Worm (Caenorhabditis elegans): ENCODE measurements around the gene scd-2.

Gene scd-2

DNA sequence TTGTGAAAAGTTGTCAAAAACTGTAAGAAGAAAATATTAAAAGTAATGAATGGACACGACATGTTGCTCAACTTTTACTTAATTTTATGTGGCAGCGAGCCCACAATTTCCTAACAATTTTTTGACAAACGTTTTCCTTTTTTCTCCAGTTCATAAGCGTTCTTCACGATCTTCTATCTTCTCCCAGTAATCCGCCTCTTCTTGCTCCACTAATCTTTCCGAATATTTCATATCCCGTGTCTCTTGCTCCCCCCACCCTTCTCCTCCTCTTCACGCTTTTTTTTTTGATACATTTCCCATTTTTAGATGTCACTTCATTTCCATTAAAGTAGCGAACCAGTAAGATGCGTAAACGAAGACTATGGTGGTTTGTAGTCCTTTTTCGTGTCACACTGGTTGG, at the start of gene scd-2:
Gene scd-2, plus strand, starts transcription at position 301 of the 400 bp plus-strand sequence.
- no peak for TF ChIP-seq dmd-4 (tag; optimal IDR thresholded peaks at IDR 0.05; ENCODE audit: borderline replicate concordance)
- TF ChIP-seq nfya-1 (tag; optimal IDR thresholded peaks at IDR 0.05), result no peak
- TF ChIP-seq gmeb-2 (tag; optimal IDR thresholded peaks at IDR 0.05), result no peak
- TF ChIP-seq tbx-7 (tag; optimal IDR thresholded peaks at IDR 0.05), result no peak
- no peak for TF ChIP-seq C08G9.2 (tag; optimal IDR thresholded peaks at IDR 0.05)
- no peak for TF ChIP-seq ceh-34 (tag; optimal IDR thresholded peaks at IDR 0.05)
- TF ChIP-seq ttx-3 (tag; optimal IDR thresholded peaks at IDR 0.05), result no peak
- TF ChIP-seq elt-2 (tag; optimal IDR thresholded peaks at IDR 0.05), result no peak
- no peak for TF ChIP-seq T23F11.4 (GFP tag; optimal IDR thresholded peaks at IDR 0.05)
- no peak for TF ChIP-seq hlh-13 (GFP tag; optimal IDR thresholded peaks at IDR 0.05)
- TF ChIP-seq fax-1 (tag; optimal IDR thresholded peaks at IDR 0.05), result no peak

ce11 chrV:6590283-6590682, 42.7 kb upstream of the scd-2 start, which contains the start of gene ZK1055.2:
Gene ZK1055.2, plus strand, starts transcription at chrV:6590583.
- TF ChIP-seq ceh-9 (tag; optimal IDR thresholded peaks at IDR 0.05) (no peak), pha-4 (tag; optimal IDR thresholded peaks at IDR 0.05) (no peak), F13H6.1 (tag; optimal IDR thresholded peaks at IDR 0.05) (no peak), ceh-6 (GFP tag; optimal IDR thresholded peaks at IDR 0.05) (no peak), ahr-1 (tag; optimal IDR thresholded peaks at IDR 0.05) (no peak), pax-1 (tag; optimal IDR thresholded peaks at IDR 0.05) (no peak), sdc-2 (tag; optimal IDR thresholded peaks at IDR 0.05) (no peak), ceh-2 (tag; optimal IDR thresholded peaks at IDR 0.05) (no peak)

ce11 chrV:6593700-6594244, 39.3 kb upstream of the scd-2 start, which contains the start of gene hcp-1:
Gene hcp-1, plus strand, starts transcription at chrV:6594194.
- no peak for TF ChIP-seq nhr-11 (tag; optimal IDR thresholded peaks at IDR 0.05)
- TF ChIP-seq ceh-19 (GFP tag; optimal IDR thresholded peaks at IDR 0.05), result no peak
- TF ChIP-seq unc-42 (tag; optimal IDR thresholded peaks at IDR 0.05), result no peak
- TF ChIP-seq fkh-6 (tag; optimal IDR thresholded peaks at IDR 0.05), result no peak
- no peak for TF ChIP-seq sox-2 (GFP tag; IDR thresholded peaks at IDR 0.05)
- TF ChIP-seq K02D7.2 (tag; optimal IDR thresholded peaks at IDR 0.05), result no peak
- no peak for TF ChIP-seq odd-2 (tag; optimal IDR thresholded peaks at IDR 0.05)
- no peak for TF ChIP-seq ets-4 (tag; optimal IDR thresholded peaks at IDR 0.05)
- no peak for TF ChIP-seq pha-4 (tag; optimal IDR thresholded peaks at IDR 0.05)
- no peak for TF ChIP-seq ceh-18 (tag; optimal IDR thresholded peaks at IDR 0.05)
- no peak for TF ChIP-seq pax-1 (tag; optimal IDR thresholded peaks at IDR 0.05)
- TF ChIP-seq ceh-6 (GFP tag; optimal IDR thresholded peaks at IDR 0.05), result no peak
- no peak for TF ChIP-seq Y22D7AL.16 (tag; optimal IDR thresholded peaks at IDR 0.05)
- no peak for TF ChIP-seq tbx-7 (tag; optimal IDR thresholded peaks at IDR 0.05)
- TF ChIP-seq nfya-1 (tag; optimal IDR thresholded peaks at IDR 0.05), result no peak
- no peak for TF ChIP-seq dmd-4 (tag; optimal IDR thresholded peaks at IDR 0.05; ENCODE audit: borderline replicate concordance)
- TF ChIP-seq che-1 (tag; optimal IDR thresholded peaks at IDR 0.05), result no peak

DNA sequence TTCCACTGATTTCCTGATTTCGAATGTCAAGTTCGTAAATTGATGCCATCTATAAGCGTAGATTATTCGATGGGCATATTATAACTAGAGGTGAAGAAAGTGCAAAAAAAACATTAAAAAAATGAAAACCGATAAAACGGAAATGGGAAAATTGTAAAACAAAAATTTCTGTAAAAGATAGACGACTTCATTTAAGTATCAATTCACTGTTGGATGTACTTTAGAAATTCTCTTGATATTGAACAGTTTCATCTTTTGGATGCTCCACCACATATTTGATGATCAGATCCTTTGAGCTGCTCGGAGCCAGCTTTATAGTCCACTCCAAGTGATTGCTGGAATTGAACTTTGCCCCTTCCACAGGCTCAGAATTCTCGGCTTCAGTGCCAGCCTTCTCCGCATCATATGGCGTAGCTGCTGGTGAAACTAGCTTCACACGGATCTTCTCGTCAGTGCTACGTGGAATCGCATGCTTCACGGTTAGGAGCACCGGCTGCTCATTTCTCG, 30.4 kb upstream of the scd-2 start, which contains the start of gene ZK1055.6:
Gene ZK1055.6, minus strand, starts transcription at position 51 of the 507 bp plus-strand sequence.
- TF ChIP-seq ceh-30 (tag; optimal IDR thresholded peaks at IDR 0.05), result no peak
- no peak for TF ChIP-seq dmd-4 (tag; optimal IDR thresholded peaks at IDR 0.05; ENCODE audit: borderline replicate concordance)
- no peak for TF ChIP-seq hlh-8 (tag; optimal IDR thresholded peaks at IDR 0.05)
- no peak for TF ChIP-seq lim-6 (tag; optimal IDR thresholded peaks at IDR 0.05)
- TF ChIP-seq hlh-13 (GFP tag; optimal IDR thresholded peaks at IDR 0.05), result no peak
- TF ChIP-seq unc-55 (GFP tag; optimal IDR thresholded peaks at IDR 0.05), result no peak
- TF ChIP-seq nfya-1 (tag; optimal IDR thresholded peaks at IDR 0.05), result no peak

- TF ChIP-seq syd-9 (tag; optimal IDR thresholded peaks at IDR 0.05), result no peak
- TF ChIP-seq ahr-1 (tag; optimal IDR thresholded peaks at IDR 0.05), result no peak
- TF ChIP-seq dve-1 (tag; optimal IDR thresholded peaks at IDR 0.05), result no peak
- TF ChIP-seq sox-4 (tag; optimal IDR thresholded peaks at IDR 0.05), result no peak
- no peak for TF ChIP-seq pat-9 (tag; optimal IDR thresholded peaks at IDR 0.05)
- TF ChIP-seq ceh-14 (tag; optimal IDR thresholded peaks at IDR 0.05), result no peak
- no peak for TF ChIP-seq elt-2 (tag; optimal IDR thresholded peaks at IDR 0.05)
These were observed 27.8 kb upstream of the scd-2 start, which contains the start of gene ZK1055.7 for ce11 chrV:6605275-6605674. Gene ZK1055.7, minus strand, starts transcription at chrV:6605375.
